Worm (Caenorhabditis elegans) whole organism, young adult: ENCODE data around the gene lam-1.

Source experiments
- B0336.3 ChIP-seq: fragments of 200-800 bp; sonication (Bioruptor generic); IDR thresholded peaks from 2 replicates; pipeline ENCODE4 v1.3.6; 2022; ENCODE audit warnings: missing genetic modification characterization, missing compliant biosample characterization
- C06A6.2 ChIP-seq: fragments of 200-800 bp; sonication (Bioruptor generic); conservative IDR thresholded peaks from 2 replicates; pipeline ENCODE4 v1.3.6; 2022; ENCODE audit warnings: missing genetic modification characterization, missing compliant biosample characterization
- F33H1.4 ChIP-seq: fragments of 200-800 bp; sonication (Bioruptor generic); IDR thresholded peaks from 2 replicates; pipeline ENCODE4 v1.3.6; 2022; ENCODE audit warnings: missing genetic modification reagents, missing genetic modification characterization, missing compliant biosample characterization
- F37B4.10 ChIP-seq: fragments of 200-800 bp; sonication (Bioruptor generic); IDR thresholded peaks from 2 replicates; pipeline ENCODE4 v1.3.6; 2022; ENCODE audit warnings: missing genetic modification characterization, missing compliant biosample characterization
- F39B2.1 ChIP-seq: fragments of 200-800 bp; sonication (Bioruptor generic); IDR thresholded peaks from 2 replicates; pipeline ENCODE4 v1.3.6; 2022; ENCODE audit warnings: missing genetic modification reagents, missing genetic modification characterization, missing compliant biosample characterization
- F57A8.1 ChIP-seq: fragments of 200-800 bp; sonication (Bioruptor generic); optimal IDR thresholded peaks from 2 replicates; lab custom pipeline; 2018; ENCODE audit warnings: mild to moderate bottlenecking, missing genetic modification characterization, moderate library complexity, missing compliant biosample characterization
- Y53G8AR.9 ChIP-seq: fragments of 200-800 bp; sonication (Bioruptor generic); conservative IDR thresholded peaks from 2 replicates; pipeline ENCODE4 v1.3.6; 2022; ENCODE audit warnings: missing genetic modification reagents, missing genetic modification characterization, missing compliant biosample characterization
- Y67H2A.10 ChIP-seq: fragments of 200-800 bp; sonication (Bioruptor generic); conservative IDR thresholded peaks from 2 replicates; pipeline ENCODE4 v1.3.6; 2022; ENCODE audit warnings: missing genetic modification reagents, missing genetic modification characterization, missing compliant biosample characterization
- Y95B8A.8 ChIP-seq: fragments of 200-800 bp; sonication (Bioruptor generic); IDR thresholded peaks from 2 replicates; pipeline ENCODE4 v1.3.6; 2022; ENCODE audit warnings: missing genetic modification reagents, missing genetic modification characterization, missing compliant biosample characterization
- atf-7 ChIP-seq: sonication (generic microtip); optimal IDR thresholded peaks from 2 replicates; lab custom pipeline; 2017; ENCODE audit warnings: mild to moderate bottlenecking, missing genetic modification characterization, missing compliant biosample characterization
- attf-3 ChIP-seq: fragments of 200-800 bp; sonication (Bioruptor generic); conservative IDR thresholded peaks from 2 replicates; pipeline ENCODE4 v1.3.6; 2022; ENCODE audit warnings: missing genetic modification reagents, missing genetic modification characterization, missing compliant biosample characterization
- attf-5 ChIP-seq: fragments of 200-800 bp; sonication (Bioruptor generic); optimal IDR thresholded peaks from 2 replicates; lab custom pipeline; 2018; ENCODE audit warnings: mild to moderate bottlenecking, missing genetic modification characterization, missing compliant biosample characterization
- bed-2 ChIP-seq: fragments of 200-800 bp; sonication (Bioruptor generic); IDR thresholded peaks from 2 replicates; pipeline ENCODE4 v1.3.6; 2022; ENCODE audit warnings: missing genetic modification reagents, missing genetic modification characterization, missing compliant biosample characterization
- egl-44 ChIP-seq: fragments of 200-800 bp; sonication (Bioruptor generic); IDR thresholded peaks from 2 replicates; pipeline ENCODE4 v1.3.6; 2022; ENCODE audit warnings: missing genetic modification reagents, missing genetic modification characterization, missing compliant biosample characterization
- fkh-3 ChIP-seq: sonication (generic microtip); optimal IDR thresholded peaks from 2 replicates; lab custom pipeline; 2016; ENCODE audit warnings: mild to moderate bottlenecking, missing genetic modification characterization, missing compliant biosample characterization
- hlh-12 ChIP-seq: sonication (generic microtip); optimal IDR thresholded peaks from 2 replicates; lab custom pipeline; 2016; ENCODE audit warnings: missing genetic modification characterization, missing compliant biosample characterization
- hlh-26 ChIP-seq: fragments of 200-800 bp; sonication (Bioruptor generic); conservative IDR thresholded peaks from 2 replicates; pipeline ENCODE4 v1.3.6; 2022; ENCODE audit warnings: missing genetic modification reagents, missing genetic modification characterization, missing compliant biosample characterization
- hmg-20 ChIP-seq: fragments of 200-800 bp; sonication (Bioruptor generic); IDR thresholded peaks from 2 replicates; pipeline ENCODE4 v1.3.6; 2022; ENCODE audit warnings: missing genetic modification reagents, missing genetic modification characterization, missing compliant biosample characterization
- let-526 ChIP-seq: fragments of 200-800 bp; sonication (Bioruptor generic); IDR thresholded peaks from 2 replicates; pipeline ENCODE4 v1.3.6; 2022; ENCODE audit warnings: missing genetic modification reagents, missing genetic modification characterization, missing compliant biosample characterization
- let-607 ChIP-seq, 2 experiments: fragments of 200-800 bp in 1 of 2; sonication (Bioruptor generic) in 1 of 2; sonication (generic microtip) in 1 of 2; optimal IDR thresholded peaks; 2 replicates each; lab custom pipeline; 2016 to 2018; ENCODE audit warnings: mild to moderate bottlenecking in 2 of 2, missing compliant biosample characterization in 2 of 2, missing genetic modification characterization in 2 of 2, moderate library complexity in 2 of 2, missing genotype in 1 of 2
- lin-26 ChIP-seq: fragments of 200-800 bp; sonication (Bioruptor generic); IDR thresholded peaks from 2 replicates; pipeline ENCODE4 v1.3.6; 2022; ENCODE audit warnings: missing genetic modification reagents, missing genetic modification characterization, missing compliant biosample characterization
- lin-54 ChIP-seq: fragments of 200-800 bp; sonication (Bioruptor generic); optimal IDR thresholded peaks from 2 replicates; lab custom pipeline; 2018; ENCODE audit warnings: mild to moderate bottlenecking, missing genetic modification characterization, missing compliant biosample characterization
- lsy-27 ChIP-seq: sonication (generic microtip); optimal IDR thresholded peaks from 2 replicates; lab custom pipeline; 2017; ENCODE audit warnings: missing genetic modification characterization, mild to moderate bottlenecking, missing compliant biosample characterization, antibody characterized with exemption, missing genotype, borderline replicate concordance; ENCODE audit not compliant: insufficient read depth
- mcd-1 ChIP-seq: fragments of 200-800 bp; sonication (Bioruptor generic); IDR thresholded peaks from 2 replicates; pipeline ENCODE4 v1.3.6; 2022; ENCODE audit warnings: missing genetic modification reagents, missing genetic modification characterization, missing compliant biosample characterization
- nfya-1 ChIP-seq: sonication (generic microtip); optimal IDR thresholded peaks from 2 replicates; lab custom pipeline; 2017; ENCODE audit warnings: antibody characterized with exemption, missing compliant biosample characterization, missing genetic modification characterization, borderline replicate concordance; ENCODE audit not compliant: insufficient read depth
- nfyb-1 ChIP-seq: fragments of 200-800 bp; sonication (Bioruptor generic); IDR thresholded peaks from 2 replicates; pipeline ENCODE4 v1.3.6; 2022; ENCODE audit warnings: missing genetic modification reagents, missing genetic modification characterization, missing compliant biosample characterization
- nhr-27 ChIP-seq: fragments of 200-800 bp; sonication (Bioruptor generic); optimal IDR thresholded peaks from 2 replicates; lab custom pipeline; 2018; ENCODE audit warnings: mild to moderate bottlenecking, missing genetic modification characterization, moderate library complexity, missing compliant biosample characterization
- nhr-80 ChIP-seq: sonication (generic microtip); optimal IDR thresholded peaks from 2 replicates; lab custom pipeline; 2016; ENCODE audit warnings: missing genetic modification characterization, missing compliant biosample characterization
- pbrm-1 ChIP-seq: fragments of 200-800 bp; sonication (Bioruptor generic); IDR thresholded peaks from 2 replicates; pipeline ENCODE4 v1.3.6; 2022; ENCODE audit warnings: missing genetic modification reagents, missing genetic modification characterization, missing compliant biosample characterization
- repo-1 ChIP-seq: sonication (generic microtip); optimal IDR thresholded peaks from 2 replicates; lab custom pipeline; 2017; ENCODE audit warnings: mild to moderate bottlenecking, missing genetic modification characterization, missing compliant biosample characterization
- snpc-1.1 ChIP-seq: sonication (generic microtip); optimal IDR thresholded peaks from 2 replicates; lab custom pipeline; 2017; ENCODE audit warnings: missing genetic modification characterization, mild to moderate bottlenecking, missing compliant biosample characterization, antibody characterized with exemption, moderate library complexity, missing genotype, missing genetic modification reagents; ENCODE audit not compliant: insufficient read depth
- snpc-1.3 ChIP-seq: sonication (generic microtip); optimal IDR thresholded peaks from 2 replicates; lab custom pipeline; 2017; ENCODE audit warnings: missing genetic modification characterization, mild to moderate bottlenecking, missing compliant biosample characterization, antibody characterized with exemption, moderate library complexity, missing genotype, missing genetic modification reagents; ENCODE audit not compliant: insufficient read depth
- tbp1 ChIP-seq: fragments of 200-800 bp; sonication (Bioruptor generic); optimal IDR thresholded peaks from 2 replicates; lab custom pipeline; 2018; ENCODE audit warnings: mild to moderate bottlenecking, missing genetic modification characterization, missing compliant biosample characterization
- tbx-9 ChIP-seq: sonication (generic microtip); optimal IDR thresholded peaks from 2 replicates; lab custom pipeline; 2016; ENCODE audit warnings: borderline replicate concordance, missing genetic modification characterization, inconsistent platforms, missing compliant biosample characterization
- zfh-2 ChIP-seq: fragments of 200-800 bp; sonication (Bioruptor generic); conservative IDR thresholded peaks from 2 replicates; pipeline ENCODE4 v1.3.6; 2022; ENCODE audit warnings: missing genetic modification reagents, missing genetic modification characterization, missing compliant biosample characterization
- ztf-18 ChIP-seq: sonication (generic microtip); optimal IDR thresholded peaks from 2 replicates; lab custom pipeline; 2016; ENCODE audit warnings: missing genotype, mild to moderate bottlenecking, missing genetic modification characterization, missing compliant biosample characterization
- ztf-22 ChIP-seq: fragments of 200-800 bp; sonication (Bioruptor generic); optimal IDR thresholded peaks from 2 replicates; lab custom pipeline; 2018; ENCODE audit warnings: mild to moderate bottlenecking, missing genetic modification characterization, moderate library complexity, missing compliant biosample characterization
- ztf-28 ChIP-seq: fragments of 200-800 bp; sonication (Bioruptor generic); IDR thresholded peaks from 2 replicates; pipeline ENCODE4 v1.3.6; 2022; ENCODE audit warnings: missing genetic modification reagents, missing genetic modification characterization, missing compliant biosample characterization

lam-1 gene

ce11 chrIV:5173032-5173431, at the start of gene lam-1:
TSS of gene lam-1 (plus strand) at chrIV:5173332.
- TF ChIP-seq tbp1 (GFP tag; lab: Kevin White, UChicago): no peak
- no peak for TF ChIP-seq Y67H2A.10 (GFP tag; lab: Robert Waterston, UW)
- TF ChIP-seq attf-5 (GFP tag; lab: Kevin White, UChicago): no peak
- TF ChIP-seq ztf-18 (tag; lab: Kevin White, UChicago): no peak
- TF ChIP-seq lin-26 (GFP tag; lab: Robert Waterston, UW): no peak
- TF ChIP-seq snpc-1.3: no peak

- TF ChIP-seq hmg-20 (GFP tag; lab: Robert Waterston, UW) (no peak), snpc-1.3 (no peak), atf-7 (tag; lab: Kevin White, UChicago) (no peak), tbx-9 (tag; lab: Kevin White, UChicago) (no peak), C06A6.2 (GFP tag; lab: Robert Waterston, UW) (no peak), B0336.3 (GFP tag; lab: Robert Waterston, UW) (no peak), mcd-1 (no peak)
These were observed 41.4 kb upstream of the lam-1 start for ce11 chrIV:5131781-5132180.

- no peak for TF ChIP-seq zfh-2 (GFP tag; lab: Robert Waterston, UW)
- TF ChIP-seq let-607 (tag; optimal IDR thresholded peaks at IDR 0.05; lab: Kevin White, UChicago): peak; percentile 22 to 77
- peak; percentile 52 for TF ChIP-seq nhr-80
- TF ChIP-seq, all 124 proteins: peak for 2
These were observed 39.3 kb upstream of the lam-1 start for ce11 chrIV:5133791-5134370.

- no peak for TF ChIP-seq F37B4.10
- TF ChIP-seq lin-54 (GFP tag; lab: Kevin White, UChicago): no peak
- no peak for TF ChIP-seq egl-44 (GFP tag; lab: Robert Waterston, UW)
- TF ChIP-seq F39B2.1 (GFP tag; lab: Robert Waterston, UW): no peak
- no peak for TF ChIP-seq Y95B8A.8 (GFP tag; lab: Robert Waterston, UW)
- no peak for TF ChIP-seq attf-3 (GFP tag; lab: Robert Waterston, UW)
- no peak for TF ChIP-seq F57A8.1 (GFP tag; lab: Kevin White, UChicago)
- TF ChIP-seq pbrm-1: no peak
- TF ChIP-seq Y53G8AR.9 (GFP tag; lab: Robert Waterston, UW): no peak
- no peak for TF ChIP-seq let-526
- no peak for TF ChIP-seq nhr-27 (tag; lab: Kevin White, UChicago)
- no peak for TF ChIP-seq bed-2
These were observed 38.3 kb upstream of the lam-1 start for ce11 chrIV:5134798-5135197.

DNA sequence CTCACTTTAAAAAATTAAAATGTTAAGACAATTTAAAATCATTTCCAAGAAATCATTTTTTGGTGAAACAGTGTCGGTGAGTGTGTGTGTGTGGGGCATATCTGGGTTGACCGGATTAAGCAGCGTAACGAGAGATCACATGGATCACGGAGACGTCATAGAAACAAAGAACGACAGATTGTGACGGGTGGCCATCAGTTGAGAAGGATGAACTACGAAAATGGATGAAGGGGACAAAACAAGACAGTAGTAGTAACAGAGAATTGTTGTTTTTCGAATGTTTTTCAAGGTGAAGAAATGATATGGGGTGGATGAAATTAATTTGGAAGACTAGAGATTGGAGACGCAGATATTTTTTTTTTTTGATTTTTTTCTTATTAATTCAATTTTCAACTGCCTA, 36.6 kb upstream of the lam-1 start:
- no peak for TF ChIP-seq hlh-12 (tag; lab: Kevin White, UChicago)
- TF ChIP-seq snpc-1.1 (tag; lab: Kevin White, UChicago): no peak
- TF ChIP-seq fkh-3 (tag; lab: Kevin White, UChicago): no peak
- TF ChIP-seq repo-1 (tag; lab: Kevin White, UChicago): no peak
- TF ChIP-seq let-526: no peak
- no peak for TF ChIP-seq let-607 (tag; optimal IDR thresholded peaks at IDR 0.05; lab: Kevin White, UChicago)
- TF ChIP-seq nfyb-1 (GFP tag; lab: Robert Waterston, UW): no peak
- no peak for TF ChIP-seq tbx-9 (tag; lab: Kevin White, UChicago)
- no peak for TF ChIP-seq ztf-22
- TF ChIP-seq F33H1.4: no peak
- TF ChIP-seq F57A8.1 (GFP tag; lab: Kevin White, UChicago): no peak
- TF ChIP-seq F39B2.1 (GFP tag; lab: Robert Waterston, UW): no peak
- TF ChIP-seq ztf-28 (GFP tag; lab: Robert Waterston, UW): no peak
- TF ChIP-seq lsy-27: no peak
- no peak for TF ChIP-seq nfya-1 (tag; lab: Kevin White, UChicago)
- no peak for TF ChIP-seq hlh-26 (GFP tag; lab: Robert Waterston, UW)
